Fruit fly (Drosophila melanogaster): ENCODE results near the gene Gr64e.

The Gr64e gene

dm6 chr3L:4014349-4014748 is 17.6 kb upstream of the Gr64e start (continued):
- no peak for TF ChIP-seq NK7.1 (GFP tag; optimal IDR thresholded peaks at IDR 0.05)
- TF ChIP-seq CG15011 (GFP tag; optimal IDR thresholded peaks at IDR 0.05) = no peak
- TF ChIP-seq hb (GFP tag; IDR thresholded peaks at IDR 0.05; ENCODE audit: partially characterized antibody) = no peak
- TF ChIP-seq grau (tag; optimal IDR thresholded peaks at IDR 0.05) = no peak
- no peak for TF ChIP-seq CG12659 (GFP tag; optimal IDR thresholded peaks at IDR 0.05)
- no peak for TF ChIP-seq PHDP (tag; optimal IDR thresholded peaks at IDR 0.05)
- no peak for TF ChIP-seq dimm (GFP tag; IDR thresholded peaks at IDR 0.05)
- TF ChIP-seq trh (GFP tag; optimal IDR thresholded peaks at IDR 0.05) = no peak
- TF ChIP-seq Lpt (GFP tag; optimal IDR thresholded peaks at IDR 0.05) = no peak
- no peak for TF ChIP-seq CG9609 (GFP tag; optimal IDR thresholded peaks at IDR 0.05)
- no peak for TF ChIP-seq CG17568 (GFP tag; optimal IDR thresholded peaks at IDR 0.05)
- TF ChIP-seq dm (GFP tag; optimal IDR thresholded peaks at IDR 0.05) = no peak
- no peak for TF ChIP-seq wdn (GFP tag; IDR thresholded peaks at IDR 0.05)
- no peak for TF ChIP-seq CG3281 (GFP tag; optimal IDR thresholded peaks at IDR 0.05)
- TF ChIP-seq sd (tag; optimal IDR thresholded peaks at IDR 0.05) = no peak
- TF ChIP-seq esg (GFP tag; conservative IDR thresholded peaks at IDR 0.05) = no peak
- TF ChIP-seq Sox102F (GFP tag; optimal IDR thresholded peaks at IDR 0.05) = peak; percentile 25
- TF ChIP-seq CG10147 (GFP tag; optimal IDR thresholded peaks at IDR 0.05) = no peak
- peak; percentile 28 for TF ChIP-seq dmrt11E (tag; optimal IDR thresholded peaks at IDR 0.05)
- TF ChIP-seq chif (GFP tag; optimal IDR thresholded peaks at IDR 0.05) = peak in 1 of 2 experiments; percentile 10
- no peak for TF ChIP-seq D (optimal IDR thresholded peaks at IDR 0.05)
- TF ChIP-seq D (GFP tag; optimal IDR thresholded peaks at IDR 0.05) = no peak
- no peak for TF ChIP-seq Ada2b (GFP tag; IDR thresholded peaks at IDR 0.05)
- no peak for TF ChIP-seq Lhr (GFP tag; optimal IDR thresholded peaks at IDR 0.05)
- no peak for TF ChIP-seq fu2 (GFP tag; optimal IDR thresholded peaks at IDR 0.05)
- TF ChIP-seq phol (tag; optimal IDR thresholded peaks at IDR 0.05) = no peak
- TF ChIP-seq CG14710 (tag; optimal IDR thresholded peaks at IDR 0.05) = no peak
- TF ChIP-seq nerfin-1 (tag; optimal IDR thresholded peaks at IDR 0.05) = no peak
- no peak for TF ChIP-seq Nf-YC (tag; optimal IDR thresholded peaks at IDR 0.05)
- TF ChIP-seq CG8388 (GFP tag; optimal IDR thresholded peaks at IDR 0.05) = no peak
- TF ChIP-seq mirr (GFP tag; optimal IDR thresholded peaks at IDR 0.05) = no peak
- TF ChIP-seq kay (GFP tag; optimal IDR thresholded peaks at IDR 0.05) = no peak
- no peak for TF ChIP-seq CG4404 (GFP tag; IDR thresholded peaks at IDR 0.05)
- no peak for TF ChIP-seq sob (GFP tag; IDR thresholded peaks at IDR 0.05)
- TF ChIP-seq repo (GFP tag; optimal IDR thresholded peaks at IDR 0.05) = no peak
- no peak for TF ChIP-seq bigmax (GFP tag; optimal IDR thresholded peaks at IDR 0.05)
- TF ChIP-seq Jarid2 (GFP tag; optimal IDR thresholded peaks at IDR 0.05) = no peak
- no peak for TF ChIP-seq CG11085 (GFP tag; IDR thresholded peaks at IDR 0.05)
- no peak for TF ChIP-seq B-H2 (GFP tag; optimal IDR thresholded peaks at IDR 0.05)
- no peak for TF ChIP-seq CG32767 (GFP tag; IDR thresholded peaks at IDR 0.05)
- peak; percentile 13; the same call in 1 of the 2 replicates for TF ChIP-seq CG6689 (GFP tag; IDR thresholded peaks at IDR 0.05)
- no peak for TF ChIP-seq prd (optimal IDR thresholded peaks at IDR 0.05)
- peak; percentile 46; the same call in 1 of the 3 replicates for TF ChIP-seq prd (GFP tag; IDR thresholded peaks at IDR 0.05)
- no peak for TF ChIP-seq gt (GFP tag; IDR thresholded peaks at IDR 0.05)
- no peak for TF ChIP-seq Nf-YB (GFP tag; optimal IDR thresholded peaks at IDR 0.05)
- no peak for TF ChIP-seq tx (GFP tag; optimal IDR thresholded peaks at IDR 0.05)
- no peak for TF ChIP-seq chn (GFP tag; optimal IDR thresholded peaks at IDR 0.05)
- no peak for TF ChIP-seq Elba2 (GFP tag; optimal IDR thresholded peaks at IDR 0.05)
- no peak for TF ChIP-seq dmrt99B (tag; optimal IDR thresholded peaks at IDR 0.05)
- no peak for TF ChIP-seq tll (GFP tag; optimal IDR thresholded peaks at IDR 0.05)
- TF ChIP-seq BEAF-32 (GFP tag; optimal IDR thresholded peaks at IDR 0.05) = no peak
- 0 out of 2 replicates have a peak, but pooled peaks have one; percentile 16 for TF ChIP-seq CG31441 (GFP tag; IDR thresholded peaks at IDR 0.05)

Measured in whole organism, embryonic.